Fruit fly (Drosophila melanogaster) whole organism, adult: ENCODE data around the gene CG12204.

ENCODE experiments used
- CG11617 ChIP-seq: fragments of 200-800 bp; sonication (Bioruptor generic); optimal IDR thresholded peaks from 2 replicates; lab custom pipeline; 2017; ENCODE audit warnings: mild to moderate bottlenecking, missing biosample characterization, missing genetic modification reagents, missing genetic modification characterization
- CG12768 ChIP-seq: fragments of 200-800 bp; sonication (Bioruptor generic); optimal IDR thresholded peaks from 2 replicates; lab custom pipeline; 2017; ENCODE audit warnings: missing biosample characterization, missing genetic modification characterization, mild to moderate bottlenecking, moderate library complexity, missing genetic modification reagents
- CG14711 ChIP-seq: fragments of 200-800 bp; sonication (Bioruptor generic); optimal IDR thresholded peaks from 2 replicates; lab custom pipeline; 2018; ENCODE audit warnings: missing biosample characterization, mild to moderate bottlenecking, missing genetic modification characterization, moderate library complexity
- CG1620 ChIP-seq: fragments of 200-800 bp; sonication (Bioruptor generic); optimal IDR thresholded peaks from 2 replicates; lab custom pipeline; 2016; ENCODE audit warnings: missing biosample characterization, missing genetic modification characterization
- CG33017 ChIP-seq: fragments of 200-800 bp; sonication (Bioruptor generic); optimal IDR thresholded peaks from 2 replicates; lab custom pipeline; 2018; ENCODE audit warnings: missing biosample characterization, mild to moderate bottlenecking, missing genetic modification characterization, moderate library complexity
- CG5204 ChIP-seq: fragments of 200-800 bp; sonication (Bioruptor generic); optimal IDR thresholded peaks from 2 replicates; lab custom pipeline; 2016; ENCODE audit warnings: missing biosample characterization, missing genetic modification characterization
- CG7045 ChIP-seq: fragments of 200-800 bp; sonication (Bioruptor generic); optimal IDR thresholded peaks from 2 replicates; lab custom pipeline; 2017; ENCODE audit warnings: missing biosample characterization, mild to moderate bottlenecking, missing genetic modification characterization
- CG7101 ChIP-seq: fragments of 200-800 bp; sonication (Bioruptor generic); optimal IDR thresholded peaks from 2 replicates; lab custom pipeline; 2018; ENCODE audit warnings: missing biosample characterization, mild to moderate bottlenecking, missing genetic modification characterization, moderate library complexity
- Clk ChIP-seq: fragments of 200-800 bp; sonication (Bioruptor generic); optimal IDR thresholded peaks from 2 replicates; lab custom pipeline; 2017; ENCODE audit warnings: missing biosample characterization, missing genetic modification characterization
- Crg-1 ChIP-seq: fragments of 200-800 bp; sonication (Bioruptor generic); optimal IDR thresholded peaks from 2 replicates; lab custom pipeline; 2016; ENCODE audit warnings: missing biosample characterization, missing genetic modification characterization
- Hr96 ChIP-seq: fragments of 200-800 bp; sonication (Bioruptor generic); optimal IDR thresholded peaks from 2 replicates; lab custom pipeline; 2016; ENCODE audit warnings: missing biosample characterization, missing genetic modification characterization
- Mnt ChIP-seq: fragments of 200-800 bp; sonication (Bioruptor generic); optimal IDR thresholded peaks from 2 replicates; lab custom pipeline; 2016; ENCODE audit warnings: missing biosample characterization, mild to moderate bottlenecking, missing genetic modification characterization
- bab1 ChIP-seq: fragments of 200-800 bp; sonication (Bioruptor generic); optimal IDR thresholded peaks from 3 replicates; lab custom pipeline; 2019; ENCODE audit warnings: missing biosample characterization, mild to moderate bottlenecking, missing genetic modification characterization, moderate library complexity
- cic ChIP-seq: fragments of 200-800 bp; sonication (Bioruptor generic); optimal IDR thresholded peaks from 2 replicates; lab custom pipeline; 2017; ENCODE audit warnings: missing biosample characterization, mild to moderate bottlenecking, missing genetic modification characterization, moderate library complexity
- cnc ChIP-seq, 2 experiments: fragments of >200 bp; optimal IDR thresholded peaks; 2 replicates each; lab custom pipeline; 2017
- kay ChIP-seq: fragments of 200-800 bp; sonication (Bioruptor generic); peaks from one replicate; lab custom pipeline; 2016; ENCODE audit warnings: missing biosample characterization, missing genetic modification characterization, borderline replicate concordance
- ovo ChIP-seq: fragments of 200-800 bp; sonication (Bioruptor generic); optimal IDR thresholded peaks from 2 replicates; lab custom pipeline; 2016; ENCODE audit warnings: missing biosample characterization, missing genetic modification characterization
- pad ChIP-seq: fragments of 200-800 bp; sonication (Bioruptor generic); optimal IDR thresholded peaks from 3 replicates; lab custom pipeline; 2017; ENCODE audit warnings: missing biosample characterization, missing genetic modification characterization, mild to moderate bottlenecking, moderate library complexity, missing genetic modification reagents
- tj ChIP-seq: fragments of 200-800 bp; sonication (Bioruptor generic); optimal IDR thresholded peaks from 3 replicates; lab custom pipeline; 2017; ENCODE audit warnings: missing biosample characterization, mild to moderate bottlenecking, missing genetic modification characterization, moderate library complexity
- toe ChIP-seq: fragments of 200-800 bp; sonication (Bioruptor generic); optimal IDR thresholded peaks from 2 replicates; lab custom pipeline; 2016; ENCODE audit warnings: missing biosample characterization, missing genetic modification characterization

CG12204 gene

DNA sequence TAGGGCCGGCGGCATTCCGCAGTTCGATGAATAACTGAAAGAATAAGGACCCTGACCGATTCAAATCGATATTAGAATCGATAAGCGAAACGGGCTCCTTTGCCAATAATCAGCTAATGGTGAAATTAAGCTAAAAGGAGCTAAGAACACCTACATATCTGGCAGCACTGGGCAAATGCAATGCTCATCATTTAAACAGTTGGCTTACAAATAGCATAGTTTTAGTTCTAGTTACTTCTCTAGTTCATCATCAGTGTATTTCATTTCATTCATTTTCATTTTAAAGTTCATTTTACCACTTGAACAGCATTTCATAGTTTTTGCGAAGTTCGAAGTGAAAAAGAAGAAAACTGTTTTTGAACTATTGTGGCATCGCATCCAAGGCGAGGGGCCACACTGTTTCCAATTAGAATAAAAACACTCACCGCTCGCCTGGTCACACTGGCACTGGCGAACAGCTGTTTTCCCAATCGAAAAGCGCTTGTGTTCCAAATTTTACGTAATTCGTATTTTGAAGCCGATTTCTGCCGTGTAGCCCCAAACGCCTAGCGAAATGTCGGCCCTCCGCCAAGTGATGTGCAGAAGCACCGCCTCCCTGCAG is 2.1 kb downstream of the CG12204 start, which contains the start of the genes pcm and ND-18:
Gene pcm, minus strand, starts transcription at position 28 of the 601 bp plus-strand sequence.
Gene ND-18, plus strand, starts transcription at position 438 of the 601 bp plus-strand sequence.
- no peak for TF ChIP-seq CG7101 (tag; lab: Kevin White, UChicago)
- no peak for TF ChIP-seq toe (GFP tag; lab: Kevin White, UChicago)
- no peak for TF ChIP-seq CG7045 (GFP tag; lab: Kevin White, UChicago)
- peak; percentile 15 for TF ChIP-seq CG11617 (GFP tag; lab: Kevin White, UChicago)
- TF ChIP-seq Mnt (GFP tag; lab: Kevin White, UChicago), result peak; percentile 66
- peak; percentile 49 for TF ChIP-seq tj (GFP tag; lab: Kevin White, UChicago)
- TF ChIP-seq ovo (GFP tag; lab: Kevin White, UChicago), result peak; percentile 16
- TF ChIP-seq bab1 (GFP tag; lab: Kevin White, UChicago), result peak; percentile 15
- TF ChIP-seq cnc (optimal IDR thresholded peaks at IDR 0.05; lab: Kevin White, UChicago), result no peak
- TF ChIP-seq Hr96, result no peak
- TF ChIP-seq Crg-1 (GFP tag; lab: Kevin White, UChicago), result no peak

DNA sequence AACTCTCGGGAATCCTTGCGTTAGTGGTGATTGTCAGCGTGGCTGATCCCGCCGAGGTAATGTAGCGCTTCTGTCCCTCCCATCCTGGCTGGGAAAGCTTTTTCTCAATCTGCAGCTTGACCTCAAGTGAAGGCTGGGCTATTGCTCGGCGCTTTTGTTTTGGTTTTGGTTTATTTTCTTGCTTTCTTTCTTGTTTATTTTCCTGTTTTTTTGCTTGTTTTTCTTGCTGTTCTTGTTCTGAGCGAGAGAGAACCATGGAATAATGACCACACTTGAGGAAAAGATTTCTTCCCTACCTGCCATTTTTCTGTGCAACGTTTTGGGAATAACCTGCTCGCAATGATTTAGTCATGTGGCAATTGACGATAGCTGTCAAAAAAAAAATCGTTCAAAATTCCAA is 9.1 kb downstream of the CG12204 start:
- TF ChIP-seq Clk (GFP tag; lab: Kevin White, UChicago) (no peak), CG12768 (GFP tag; lab: Kevin White, UChicago) (no peak), Mnt (GFP tag; lab: Kevin White, UChicago) (no peak), Hr96 (no peak), cnc (optimal IDR thresholded peaks at IDR 0.05; lab: Kevin White, UChicago) (no peak), CG7045 (GFP tag; lab: Kevin White, UChicago) (no peak), kay (GFP tag; lab: Kevin White, UChicago) (no peak), ovo (GFP tag; lab: Kevin White, UChicago) (no peak)

DNA sequence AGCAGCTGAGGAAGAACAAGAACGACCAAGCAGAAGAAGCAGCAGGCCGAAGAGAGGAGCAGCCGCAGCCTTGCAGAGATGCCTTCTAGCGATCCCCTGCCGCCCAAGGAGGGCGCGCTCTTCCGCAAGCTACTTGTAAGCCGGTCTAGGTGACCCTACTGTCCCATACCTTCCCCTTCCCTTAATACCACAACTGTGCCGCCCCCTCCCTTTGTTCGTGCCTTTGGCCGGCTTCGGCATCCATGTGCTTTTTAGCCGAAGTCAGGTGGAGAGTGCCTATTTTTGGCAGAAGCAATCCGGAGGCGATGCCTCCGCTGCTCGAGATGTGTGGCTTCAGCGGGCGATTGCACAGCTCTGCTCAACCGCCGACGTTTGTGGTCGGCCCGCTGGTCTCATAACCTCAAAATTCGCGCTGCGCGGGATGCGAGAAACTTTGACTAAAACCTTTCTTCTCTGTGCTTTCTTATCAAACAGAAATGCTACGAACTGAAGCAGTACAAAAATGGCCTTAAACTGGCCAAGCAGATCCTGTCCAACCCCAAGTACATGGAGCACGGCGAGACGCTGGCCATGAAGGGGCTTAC is 13.6 kb downstream of the CG12204 start:
- no peak for TF ChIP-seq tj (GFP tag; lab: Kevin White, UChicago)
- TF ChIP-seq CG14711 (tag; lab: Kevin White, UChicago), result no peak
- TF ChIP-seq cnc (optimal IDR thresholded peaks at IDR 0.05; lab: Kevin White, UChicago), result no peak
- no peak for TF ChIP-seq kay (GFP tag; lab: Kevin White, UChicago)
- TF ChIP-seq CG12768 (GFP tag; lab: Kevin White, UChicago), result no peak
- TF ChIP-seq ovo (GFP tag; lab: Kevin White, UChicago), result no peak
- TF ChIP-seq cic (GFP tag; lab: Kevin White, UChicago), result no peak
- no peak for TF ChIP-seq CG11617 (GFP tag; lab: Kevin White, UChicago)
- TF ChIP-seq CG5204, result no peak
- no peak for TF ChIP-seq Crg-1 (GFP tag; lab: Kevin White, UChicago)
- no peak for TF ChIP-seq Hr96
- TF ChIP-seq CG7101 (tag; lab: Kevin White, UChicago), result no peak
- TF ChIP-seq CG7045 (GFP tag; lab: Kevin White, UChicago), result no peak
- TF ChIP-seq CG33017 (tag; lab: Kevin White, UChicago), result no peak

DNA sequence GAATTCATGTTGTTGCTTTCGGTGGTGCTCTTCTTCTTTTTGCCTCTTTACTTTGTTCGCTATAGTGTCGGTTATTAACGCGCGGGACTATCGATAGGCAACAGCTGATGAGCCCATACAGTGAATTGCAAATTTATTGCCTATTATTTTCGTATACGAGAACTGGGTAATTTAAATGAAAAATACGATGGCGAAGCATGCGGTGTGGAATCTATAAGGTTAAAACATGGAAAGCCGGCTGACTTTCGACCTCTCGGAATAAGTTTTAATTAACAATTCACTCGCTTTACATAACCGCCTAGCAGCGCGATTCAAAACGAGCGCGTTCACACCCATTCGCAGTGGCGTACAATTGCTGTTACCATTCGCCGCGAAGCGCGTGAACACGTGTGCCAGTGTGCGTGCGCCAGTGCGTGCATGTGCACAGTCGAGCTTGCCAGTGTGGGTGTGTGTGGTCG is 14.3 kb downstream of the CG12204 start, which contains the start of the genes Naa15-16 and mRpS14:
Gene Naa15-16, plus strand, starts transcription at position 116 of the 458 bp plus-strand sequence.
Gene mRpS14, minus strand, starts transcription at position 370 of the 458 bp plus-strand sequence.
- TF ChIP-seq CG1620, result no peak
- no peak for TF ChIP-seq ovo (GFP tag; lab: Kevin White, UChicago)
- no peak for TF ChIP-seq Hr96
- no peak for TF ChIP-seq Clk (GFP tag; lab: Kevin White, UChicago)
- TF ChIP-seq CG5204, result no peak
- TF ChIP-seq pad (GFP tag; lab: Kevin White, UChicago), result no peak
- TF ChIP-seq toe (GFP tag; lab: Kevin White, UChicago), result no peak
- no peak for TF ChIP-seq kay (GFP tag; lab: Kevin White, UChicago)
- peak; percentile 71 for TF ChIP-seq tj (GFP tag; lab: Kevin White, UChicago)
- no peak for TF ChIP-seq CG14711 (tag; lab: Kevin White, UChicago)
- no peak for TF ChIP-seq CG12768 (GFP tag; lab: Kevin White, UChicago)
- TF ChIP-seq CG7101 (tag; lab: Kevin White, UChicago), result no peak
- TF ChIP-seq CG11617 (GFP tag; lab: Kevin White, UChicago), result peak; percentile 43
- peak; percentile 100 for TF ChIP-seq Mnt (GFP tag; lab: Kevin White, UChicago)
- no peak for TF ChIP-seq CG7045 (GFP tag; lab: Kevin White, UChicago)
- TF ChIP-seq Crg-1 (GFP tag; lab: Kevin White, UChicago), result no peak
- no peak for TF ChIP-seq bab1 (GFP tag; lab: Kevin White, UChicago)
- TF ChIP-seq cic (GFP tag; lab: Kevin White, UChicago), result peak; percentile 56
- no peak for TF ChIP-seq CG33017 (tag; lab: Kevin White, UChicago)
- peak; percentile 79 to 97 for TF ChIP-seq cnc (optimal IDR thresholded peaks at IDR 0.05; lab: Kevin White, UChicago)

DNA sequence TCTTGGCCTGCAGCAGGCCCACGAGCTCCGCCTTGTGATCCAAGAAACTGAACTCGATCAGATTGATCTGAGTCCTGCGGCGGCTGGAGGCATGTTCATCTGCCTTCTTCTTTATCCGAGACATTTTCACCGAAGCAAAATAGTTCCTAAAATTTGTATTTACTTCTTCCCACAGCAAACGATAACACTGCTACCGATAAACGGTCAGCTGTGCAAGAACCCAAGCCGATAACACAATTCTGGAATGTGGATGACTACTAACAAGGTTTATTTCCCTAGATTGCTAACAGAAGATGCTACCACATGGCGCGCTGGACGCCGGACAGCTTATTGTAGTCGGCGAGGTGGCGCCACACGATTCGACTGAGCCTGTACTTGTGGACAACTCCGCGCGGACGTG is 15.1 kb downstream of the CG12204 start, which contains the start of gene CG32533:
Gene CG32533, minus strand, starts transcription at position 278 of the 400 bp plus-strand sequence.
- TF ChIP-seq Hr96 (no peak), Crg-1 (GFP tag; lab: Kevin White, UChicago) (no peak)

DNA sequence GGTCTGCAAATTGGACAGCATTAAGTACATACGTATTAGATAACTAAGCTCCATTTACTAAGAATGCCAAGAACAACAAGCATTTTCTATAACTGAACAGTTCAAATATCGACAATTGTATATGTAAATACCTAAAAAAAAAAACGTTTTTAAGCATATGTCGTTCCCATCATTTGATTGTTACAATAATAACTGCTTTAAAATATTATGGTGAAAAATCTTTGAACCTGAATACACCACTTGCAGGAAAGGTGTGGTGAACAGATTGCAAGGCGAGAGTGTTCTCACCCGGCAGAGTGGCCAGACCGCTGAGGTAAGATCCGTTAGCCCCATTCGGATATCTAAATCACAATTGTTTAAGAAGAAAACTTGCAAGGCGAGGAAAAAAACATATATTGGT is 19.4 kb downstream of the CG12204 start, which contains the start of gene narya:
Gene narya, plus strand, starts transcription at position 301 of the 400 bp plus-strand sequence.
- TF ChIP-seq cnc (optimal IDR thresholded peaks at IDR 0.05; lab: Kevin White, UChicago) (no peak), ovo (GFP tag; lab: Kevin White, UChicago) (peak; percentile 44)
